Fruit fly (Drosophila melanogaster) whole organism: ENCODE data around the gene CG43816.

Source experiments
- CG8478 ChIP-seq: fragments of >200 bp; optimal IDR thresholded peaks from 2 replicates; lab custom pipeline; 2018; ENCODE audit warnings: inconsistent platforms
- Dll ChIP-seq: fragments of >200 bp; optimal IDR thresholded peaks from 2 replicates; lab custom pipeline; 2017
- EcR ChIP-seq, 2 experiments: fragments of >200 bp; optimal IDR thresholded peaks; 2 replicates each; lab custom pipeline; 2017; ENCODE audit warnings: missing biosample characterization in 2 of 2, missing genetic modification characterization in 2 of 2, missing genetic modification reagents in 2 of 2
- pan ChIP-seq: fragments of >200 bp; optimal IDR thresholded peaks from 2 replicates; lab custom pipeline; 2017
- psq ChIP-seq: fragments of >200 bp; optimal IDR thresholded peaks from 2 replicates; lab custom pipeline; 2017

DNA sequence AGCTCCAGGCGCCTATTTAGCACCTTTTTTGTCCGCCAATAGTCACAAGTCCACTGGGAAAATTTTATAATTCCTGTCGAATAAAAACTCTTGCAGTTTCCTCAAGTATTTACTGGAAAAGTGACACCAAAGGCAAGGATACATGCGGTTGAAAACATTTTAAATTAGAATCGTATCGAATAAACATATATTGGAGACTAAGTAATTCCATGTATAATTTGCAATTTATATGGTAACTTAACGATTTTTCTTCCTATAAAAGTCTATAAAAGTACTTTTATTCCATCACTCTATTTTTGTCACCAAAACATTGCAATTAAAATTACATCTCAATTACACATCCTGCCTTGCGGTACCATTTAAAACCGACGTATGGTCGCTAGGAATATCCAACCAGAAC, 584 bp upstream of the CG43816 start, which contains the start of gene CG34167:
- no peak for TF ChIP-seq CG8478 (lab: Kevin White, UChicago)
- no peak for TF ChIP-seq psq
- no peak for TF ChIP-seq EcR (GFP tag; optimal IDR thresholded peaks at IDR 0.05; lab: Kevin White, UChicago)
- no peak for TF ChIP-seq Dll
- TF ChIP-seq pan (lab: Kevin White, UChicago): no peak
